Worm (Caenorhabditis elegans): ENCODE measurements around the gene C55C3.8.

DNA sequence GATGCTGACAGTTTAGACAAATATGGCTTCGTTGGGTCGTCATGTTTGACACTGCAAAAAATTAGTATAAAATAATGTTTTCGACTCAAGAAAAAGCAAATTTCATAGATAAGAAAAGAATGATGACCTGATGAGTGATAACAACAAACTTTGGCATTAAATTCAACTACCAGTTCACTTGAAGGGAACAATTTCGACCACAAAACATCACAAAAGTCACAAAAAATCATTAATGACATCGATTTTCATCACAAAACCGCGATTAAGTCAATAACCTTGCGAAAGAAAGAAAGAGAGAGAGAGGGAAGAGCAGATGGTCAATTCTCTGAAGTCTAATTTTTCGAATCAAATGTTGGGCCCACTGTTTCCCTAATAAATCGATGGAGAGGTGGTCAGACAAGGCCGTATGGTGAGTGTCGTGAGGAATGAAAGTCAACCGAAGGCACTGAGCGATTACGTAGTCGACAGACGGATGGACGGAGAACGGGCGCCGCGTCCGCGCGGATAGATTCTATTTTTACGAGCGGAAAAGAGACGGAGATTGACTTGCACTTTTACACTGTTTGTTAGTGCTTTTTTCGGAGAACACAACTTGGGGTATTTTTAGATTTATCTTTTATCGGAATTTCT, 26.3 kb upstream of the C55C3.8 start, which contains the start of gene bec-1:
- TF ChIP-seq him-1 (tag; optimal IDR thresholded peaks at IDR 0.05), result no peak
- no peak for TF ChIP-seq dao-5 (tag; optimal IDR thresholded peaks at IDR 0.05)
